Worm (Caenorhabditis elegans): ENCODE data around the gene Y39B6A.3.

The Y39B6A.3 gene

DNA sequence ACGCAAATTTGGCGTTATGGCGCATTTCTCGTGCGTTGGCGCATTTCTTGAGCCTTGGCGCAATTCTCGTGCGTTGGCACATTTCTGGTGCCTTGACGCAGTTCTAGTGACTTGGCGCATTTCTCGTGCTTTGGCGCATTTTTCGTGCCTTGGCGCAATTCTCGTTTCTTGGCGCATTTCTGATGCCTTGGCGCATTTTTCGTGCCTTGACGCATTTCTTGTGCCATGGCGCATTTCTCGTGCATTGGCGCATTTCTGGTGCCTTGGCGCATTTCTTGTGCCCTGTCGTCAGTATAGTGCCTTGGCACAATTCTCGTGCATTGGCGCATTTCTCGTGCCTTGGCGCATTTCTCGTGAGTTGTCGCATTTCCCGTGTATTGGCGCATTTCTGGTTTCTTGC lies 41.5 kb downstream of the Y39B6A.3 start:
- no peak for TF ChIP-seq ets-7 (tag; optimal IDR thresholded peaks at IDR 0.05)
- TF ChIP-seq B0310.2 (tag; optimal IDR thresholded peaks at IDR 0.05) = no peak
- no peak for TF ChIP-seq ceh-13 (GFP tag; optimal IDR thresholded peaks at IDR 0.05)
- no peak for TF ChIP-seq tbx-37 (GFP tag; conservative IDR thresholded peaks at IDR 0.05)

DNA sequence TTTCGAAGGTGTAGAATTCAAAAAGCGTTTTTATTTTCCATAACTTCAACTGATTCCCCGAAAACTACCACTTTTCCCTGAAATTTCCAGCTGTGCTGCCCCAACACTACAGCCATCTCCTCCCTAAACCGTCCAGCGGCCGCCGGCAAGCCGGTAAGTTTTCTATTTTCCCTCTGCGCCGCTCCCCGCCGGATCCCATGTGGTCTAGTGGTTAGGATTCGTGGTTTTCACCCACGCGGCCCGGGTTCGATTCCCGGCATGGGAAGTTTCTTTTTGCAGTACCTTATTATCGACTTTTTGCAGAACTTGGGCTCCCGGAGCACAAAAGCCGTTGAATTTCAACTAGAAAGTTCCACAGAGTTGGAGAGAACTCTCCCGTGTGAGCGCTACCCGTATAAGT lies 47.2 kb downstream of the Y39B6A.3 start:
- TF ChIP-seq flt-1 (GFP tag; IDR thresholded peaks at IDR 0.05) (0 out of 2 replicates have a peak, but pooled peaks have one; percentile 28), pes-1 (GFP tag; IDR thresholded peaks at IDR 0.05) (peak; percentile 60; the same call in 1 of the 2 replicates), ama-1 (optimal IDR thresholded peaks at IDR 0.05) (no peak), tbx-37 (GFP tag; conservative IDR thresholded peaks at IDR 0.05) (0 out of 2 replicates have a peak, but pooled peaks have one; percentile 22), hmg-4 (GFP tag; optimal IDR thresholded peaks at IDR 0.05) (no peak), tbx-11 (GFP tag; IDR thresholded peaks at IDR 0.05) (no peak), scrt-1 (GFP tag; IDR thresholded peaks at IDR 0.05) (0 out of 2 replicates have a peak, but pooled peaks have one; percentile 48)

DNA sequence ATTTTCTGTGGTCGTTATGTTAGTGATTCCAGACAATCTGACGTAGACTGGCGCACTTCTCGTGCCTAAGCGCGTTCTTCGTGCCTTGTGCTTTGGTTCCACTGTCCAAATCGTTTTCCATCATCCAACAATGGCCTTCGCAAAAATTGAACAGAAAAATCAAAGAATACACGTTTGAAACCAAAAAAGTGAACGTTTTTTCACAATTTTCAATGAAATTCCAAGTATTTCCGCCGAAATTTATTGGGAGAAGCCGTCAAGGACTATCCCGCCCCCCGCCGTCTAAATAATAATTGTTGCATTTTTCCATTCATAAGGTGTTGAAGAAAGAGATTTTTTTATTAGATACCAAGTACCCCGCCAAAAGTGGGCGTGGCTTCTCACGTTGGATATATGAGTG lies 49.3 kb downstream of the Y39B6A.3 start, which contains the start of gene cpg-23:
cpg-23 (plus strand) TSS at position 301 of the 400 bp plus-strand sequence.
- TF ChIP-seq sea-1 (GFP tag; conservative IDR thresholded peaks at IDR 0.05) (no peak), tra-4 (tag; optimal IDR thresholded peaks at IDR 0.05) (no peak), scrt-1 (GFP tag; IDR thresholded peaks at IDR 0.05) (no peak), F13C5.2 (tag; optimal IDR thresholded peaks at IDR 0.05) (no peak), flt-1 (GFP tag; IDR thresholded peaks at IDR 0.05) (no peak), ets-7 (tag; optimal IDR thresholded peaks at IDR 0.05) (no peak), tbx-37 (GFP tag; conservative IDR thresholded peaks at IDR 0.05) (no peak), tbx-11 (GFP tag; IDR thresholded peaks at IDR 0.05) (no peak), ama-1 (optimal IDR thresholded peaks at IDR 0.05) (no peak), ceh-36 (tag; optimal IDR thresholded peaks at IDR 0.05) (no peak), aly-1 (tag; optimal IDR thresholded peaks at IDR 0.05) (no peak), ceh-13 (GFP tag; optimal IDR thresholded peaks at IDR 0.05) (no peak), hmbx-1 (tag; optimal IDR thresholded peaks at IDR 0.05) (no peak), hnd-1 (tag; optimal IDR thresholded peaks at IDR 0.05) (no peak), pes-1 (GFP tag; IDR thresholded peaks at IDR 0.05) (no peak), hmg-4 (GFP tag; optimal IDR thresholded peaks at IDR 0.05) (no peak), B0310.2 (tag; optimal IDR thresholded peaks at IDR 0.05) (no peak)

Data from whole organism, early embryonic.